Worm (Caenorhabditis elegans) whole organism, L1 larva: ENCODE results near the gene F46B6.6.

ENCODE experiments used
- F16B12.6 ChIP-seq: fragments of 150-350 bp; optimal IDR thresholded peaks from 2 replicates; lab custom pipeline; 2014; ENCODE audit warnings: missing biosample characterization, missing genetic modification characterization
- aly-2 ChIP-seq: fragments of 150-350 bp; optimal IDR thresholded peaks from 2 replicates; lab custom pipeline; 2014; ENCODE audit warnings: missing biosample characterization, missing genetic modification characterization
- blmp-1 ChIP-seq: fragments of 150-350 bp; optimal IDR thresholded peaks from 2 replicates; lab custom pipeline; 2014; ENCODE audit warnings: missing biosample characterization, missing genetic modification characterization
- ceh-82 ChIP-seq, 3 experiments: fragments of 150-350 bp in 1 of 3; sonication (generic microtip) in 2 of 3; optimal IDR thresholded peaks; 2 replicates each; lab custom pipeline; 2014 to 2017; ENCODE audit warnings: missing biosample characterization in 3 of 3, missing genetic modification characterization in 3 of 3
- ceh-88 ChIP-seq: fragments of 200-800 bp; sonication (Bioruptor generic); IDR thresholded peaks from 2 replicates; pipeline ENCODE4 v1.3.6; 2022; ENCODE audit warnings: missing genetic modification characterization, missing compliant biosample characterization
- ceh-90 ChIP-seq: sonication (generic microtip); optimal IDR thresholded peaks from 2 replicates; lab custom pipeline; 2016; ENCODE audit warnings: missing genetic modification characterization, missing compliant biosample characterization
- ces-1 ChIP-seq: fragments of 150-350 bp; optimal IDR thresholded peaks from 2 replicates; lab custom pipeline; 2014; ENCODE audit warnings: missing biosample characterization, missing genetic modification reagents, missing genetic modification characterization
- efl-1 ChIP-seq, 4 experiments: fragments of 150-350 bp; optimal IDR thresholded peaks in 3 of 4; peaks in 1 of 4; 1 replicate in 1 of 4; 2 replicates in 3 of 4; lab custom pipeline; 2014; ENCODE audit warnings: missing biosample characterization in 2 of 4, missing genetic modification characterization in 2 of 4, missing genetic modification reagents in 2 of 4
- egl-13 ChIP-seq: sonication (generic microtip); optimal IDR thresholded peaks from 2 replicates; lab custom pipeline; 2016; ENCODE audit warnings: missing genotype, missing genetic modification reagents, missing genetic modification characterization, missing compliant biosample characterization
- elt-2 ChIP-seq: sonication (generic microtip); optimal IDR thresholded peaks from 2 replicates; lab custom pipeline; 2016; ENCODE audit warnings: missing genetic modification characterization, mild to moderate bottlenecking, inconsistent platforms, missing compliant biosample characterization, missing genetic modification reagents
- elt-3 ChIP-seq, 6 experiments: fragments of 150-350 bp in 1 of 6; sonication (generic microtip); optimal IDR thresholded peaks; 2 replicates each; lab custom pipeline; 2017 to 2018; ENCODE audit warnings: missing biosample characterization in 6 of 6, missing genetic modification characterization in 6 of 6, inconsistent platforms in 1 of 6
- fkh-10 ChIP-seq: sonication (generic microtip); optimal IDR thresholded peaks from 2 replicates; lab custom pipeline; 2017; ENCODE audit warnings: missing biosample characterization, missing genetic modification reagents, missing genetic modification characterization
- fkh-8 ChIP-seq: sonication (generic microtip); optimal IDR thresholded peaks from 2 replicates; lab custom pipeline; 2016; ENCODE audit warnings: mild to moderate bottlenecking, missing genetic modification characterization, missing compliant biosample characterization
- grh-1 ChIP-seq: fragments of 200-800 bp; sonication (Bioruptor generic); IDR thresholded peaks from 2 replicates; pipeline ENCODE4 v1.3.6; 2022; ENCODE audit warnings: missing genetic modification reagents, missing genetic modification characterization, missing compliant biosample characterization
- hlh-4 ChIP-seq: sonication (generic microtip); optimal IDR thresholded peaks from 2 replicates; lab custom pipeline; 2016; ENCODE audit warnings: mild to moderate bottlenecking, missing genetic modification characterization, missing compliant biosample characterization
- jun-1 ChIP-seq: fragments of 150-350 bp; optimal IDR thresholded peaks from 2 replicates; lab custom pipeline; 2014; ENCODE audit warnings: missing biosample characterization, missing genetic modification reagents, missing genetic modification characterization
- lin-14 ChIP-seq: fragments of 200-800 bp; sonication (Bioruptor generic); optimal IDR thresholded peaks from 2 replicates; lab custom pipeline; 2018; ENCODE audit warnings: mild to moderate bottlenecking, missing genetic modification characterization, moderate library complexity, missing compliant biosample characterization
- lin-15B ChIP-seq: fragments of 150-350 bp; sonication (generic microtip); optimal IDR thresholded peaks from 3 replicates; lab custom pipeline; 2014; ENCODE audit warnings: missing biosample characterization, missing genetic modification characterization
- lsy-2 ChIP-seq, 2 experiments: fragments of 150-350 bp; optimal IDR thresholded peaks; 2 replicates each; lab custom pipeline; 2014; ENCODE audit warnings: missing biosample characterization in 2 of 2, missing genetic modification characterization in 2 of 2
- mef-2 ChIP-seq: fragments of 150-350 bp; optimal IDR thresholded peaks from 2 replicates; lab custom pipeline; 2014; ENCODE audit warnings: missing biosample characterization, missing genetic modification characterization
- nhr-19 ChIP-seq: fragments of 200-800 bp; sonication (Bioruptor generic); conservative IDR thresholded peaks from 2 replicates; pipeline ENCODE4 v1.3.6; 2022; ENCODE audit warnings: missing genetic modification characterization, missing compliant biosample characterization
- nhr-20 ChIP-seq: sonication (generic microtip); optimal IDR thresholded peaks from 2 replicates; lab custom pipeline; 2016; ENCODE audit warnings: mild to moderate bottlenecking, missing genetic modification characterization, missing compliant biosample characterization
- nhr-71 ChIP-seq: sonication (generic microtip); optimal IDR thresholded peaks from 2 replicates; lab custom pipeline; 2016; ENCODE audit warnings: mild to moderate bottlenecking, missing genetic modification characterization, moderate library complexity, missing compliant biosample characterization
- nhr-85 ChIP-seq: sonication (generic microtip); peaks from one replicate; lab custom pipeline; 2016; ENCODE audit warnings: missing genetic modification characterization, inconsistent platforms, missing compliant biosample characterization
- pag-3 ChIP-seq: sonication (generic microtip); optimal IDR thresholded peaks from 2 replicates; lab custom pipeline; 2017; ENCODE audit warnings: missing genetic modification characterization, mild to moderate bottlenecking, missing compliant biosample characterization, antibody characterized with exemption, borderline replicate concordance; ENCODE audit not compliant: insufficient read depth
- rnt-1 ChIP-seq: sonication (generic microtip); optimal IDR thresholded peaks from 2 replicates; lab custom pipeline; 2016; ENCODE audit warnings: mild to moderate bottlenecking, missing genetic modification characterization, moderate library complexity, missing compliant biosample characterization
- snpc-4 ChIP-seq: fragments of 150-350 bp; optimal IDR thresholded peaks from 2 replicates; lab custom pipeline; 2014; ENCODE audit warnings: missing biosample characterization, missing genetic modification characterization
- snu-23 ChIP-seq: sonication (generic microtip); optimal IDR thresholded peaks from 2 replicates; lab custom pipeline; 2016; ENCODE audit warnings: missing genetic modification characterization, missing compliant biosample characterization
- tlp-1 ChIP-seq: fragments of 150-350 bp; optimal IDR thresholded peaks from 2 replicates; lab custom pipeline; 2014; ENCODE audit warnings: missing biosample characterization, missing genetic modification characterization
- unc-130 ChIP-seq: fragments of 150-350 bp; optimal IDR thresholded peaks from 2 replicates; lab custom pipeline; 2017; ENCODE audit warnings: missing biosample characterization, missing genetic modification characterization, inconsistent platforms
- unc-30 ChIP-seq: sonication (generic microtip); optimal IDR thresholded peaks from 2 replicates; lab custom pipeline; 2017; ENCODE audit warnings: missing biosample characterization, missing genetic modification characterization
- vab-15 ChIP-seq: sonication (generic microtip); optimal IDR thresholded peaks from 2 replicates; lab custom pipeline; 2017; ENCODE audit warnings: missing genotype, mild to moderate bottlenecking, missing genetic modification characterization, missing compliant biosample characterization
- zag-1 ChIP-seq: fragments of 150-350 bp; optimal IDR thresholded peaks from 2 replicates; lab custom pipeline; 2014; ENCODE audit warnings: missing biosample characterization, missing genetic modification characterization
- zip-4 ChIP-seq: fragments of 200-800 bp; sonication (Bioruptor generic); optimal IDR thresholded peaks from 2 replicates; lab custom pipeline; 2018; ENCODE audit warnings: mild to moderate bottlenecking, missing genetic modification characterization, moderate library complexity, missing compliant biosample characterization
- ztf-4 ChIP-seq: fragments of 150-350 bp; optimal IDR thresholded peaks from 2 replicates; lab custom pipeline; 2014; ENCODE audit warnings: missing biosample characterization, missing genetic modification characterization

Gene F46B6.6

ce11 chrV:9740858-9741257, 45.8 kb downstream of the F46B6.6 start, which contains the start of gene sta-2 (continued):
- TF ChIP-seq elt-3 (tag; optimal IDR thresholded peaks at IDR 0.05; lab: Kevin White, UChicago): peak in 2 of 6 experiments; percentile 18 to 91
- peak; percentile 86 for TF ChIP-seq blmp-1 (tag; lab: Kevin White, UChicago)
- peak; percentile 66 for TF ChIP-seq snu-23 (GFP tag; lab: Kevin White, UChicago)
- peak in 1 of 2 experiments; percentile 48 for TF ChIP-seq lsy-2 (tag; optimal IDR thresholded peaks at IDR 0.05; lab: Kevin White, UChicago)
- TF ChIP-seq jun-1 (tag; lab: Kevin White, UChicago): no peak
- no peak for TF ChIP-seq rnt-1
- TF ChIP-seq lin-15B: no peak
- TF ChIP-seq nhr-20 (tag; lab: Kevin White, UChicago): peak; percentile 70
- TF ChIP-seq unc-130 (tag; lab: Kevin White, UChicago): peak; percentile 35
- peak; percentile 69 for TF ChIP-seq lin-14 (GFP tag; lab: Kevin White, UChicago)
- peak; percentile 93 for TF ChIP-seq nhr-85 (tag; lab: Kevin White, UChicago)
- no peak for TF ChIP-seq ceh-82 (tag; optimal IDR thresholded peaks at IDR 0.05; lab: Kevin White, UChicago)
- TF ChIP-seq grh-1 (GFP tag; lab: Robert Waterston, UW): peak; percentile 81
- TF ChIP-seq ces-1 (GFP tag; lab: Kevin White, UChicago): no peak

- TF ChIP-seq ceh-88 (GFP tag; lab: Robert Waterston, UW): no peak
- no peak for TF ChIP-seq ces-1 (GFP tag; lab: Kevin White, UChicago)
- no peak for TF ChIP-seq hlh-4 (tag; lab: Kevin White, UChicago)
- no peak for TF ChIP-seq zag-1
- TF ChIP-seq, all 84 proteins: peak for 0
Observed at ce11 chrV:9739402-9739801, 47.3 kb downstream of the F46B6.6 start, which contains the start of gene marc-1. TSS of gene marc-1 (plus strand) at chrV:9739702.

DNA sequence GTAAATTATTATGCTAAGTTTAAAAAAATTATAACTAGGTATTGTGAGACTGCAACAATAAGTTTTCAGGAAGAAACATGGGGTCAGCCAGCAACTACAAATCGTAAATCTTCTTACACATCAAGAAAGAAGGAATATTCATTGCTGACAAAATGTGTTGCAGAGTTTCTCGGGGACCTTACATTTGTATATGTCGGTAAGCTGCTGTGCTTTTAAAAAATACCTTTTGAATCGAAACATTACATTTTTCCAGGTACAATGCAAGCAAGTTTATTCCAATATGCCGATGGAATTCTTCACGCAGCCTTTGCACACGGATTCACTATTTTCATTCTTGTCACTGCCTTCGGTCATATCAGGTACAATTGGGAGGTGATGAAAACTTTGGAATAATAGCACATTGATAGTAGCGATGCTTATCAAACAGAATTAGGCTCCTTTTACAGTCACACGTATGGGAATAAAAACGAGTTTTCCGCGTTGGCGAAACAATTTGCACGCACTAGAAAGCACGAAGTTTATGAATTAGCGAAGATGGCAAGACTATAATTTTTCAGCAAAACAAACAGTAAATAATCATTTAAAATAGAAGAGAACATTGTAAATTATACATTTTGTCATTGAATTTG, 48.5 kb downstream of the F46B6.6 start:
- peak; percentile 56 for TF ChIP-seq elt-2 (tag; lab: Kevin White, UChicago)
- TF ChIP-seq blmp-1 (tag; lab: Kevin White, UChicago): no peak
- no peak for TF ChIP-seq lin-14 (GFP tag; lab: Kevin White, UChicago)
- no peak for TF ChIP-seq snpc-4 (tag; lab: Kevin White, UChicago)
- TF ChIP-seq nhr-19 (GFP tag; lab: Robert Waterston, UW): no peak
- no peak for TF ChIP-seq mef-2
- TF ChIP-seq tlp-1 (tag; lab: Kevin White, UChicago): no peak
- no peak for TF ChIP-seq efl-1 (optimal IDR thresholded peaks at IDR 0.05; lab: Kevin White, UChicago)
- peak in 1 of 2 experiments; percentile 73 for TF ChIP-seq efl-1 (GFP tag; optimal IDR thresholded peaks at IDR 0.05 in 1 of 2; lab: Kevin White, UChicago)

DNA sequence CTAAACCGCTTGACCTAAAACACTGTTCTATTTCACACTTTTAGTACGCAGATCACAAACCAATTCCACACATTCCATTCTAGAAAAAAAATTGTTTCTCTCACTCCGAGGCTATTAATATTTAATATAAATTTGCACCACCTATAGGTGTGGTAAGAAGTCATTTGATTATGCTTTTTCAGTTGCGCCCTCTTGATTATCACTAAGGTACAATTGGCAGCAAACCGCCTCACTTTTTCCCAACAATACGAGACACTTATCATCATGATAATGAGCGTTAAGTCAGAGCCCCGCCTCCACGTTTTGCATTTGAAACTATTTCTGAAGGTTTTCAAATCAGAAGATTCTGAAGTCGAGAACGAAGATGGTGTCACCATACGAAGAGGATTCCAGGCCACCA, 49.4 kb downstream of the F46B6.6 start, which contains the start of gene aqp-4:
Gene aqp-4, plus strand, starts transcription at position 270 of the 400 bp plus-strand sequence.
- TF ChIP-seq hlh-4 (tag; lab: Kevin White, UChicago): no peak
- TF ChIP-seq vab-15 (tag; lab: Kevin White, UChicago): no peak
- peak; percentile 26 for TF ChIP-seq elt-2 (tag; lab: Kevin White, UChicago)
- TF ChIP-seq unc-30: no peak

ce11 chrV:9733920-9734454, 52.7 kb downstream of the F46B6.6 start, which contains the start of gene cal-7:
TSS of gene cal-7 (plus strand) at chrV:9734103.
- TF ChIP-seq F16B12.6 (no peak), elt-3 (tag; optimal IDR thresholded peaks at IDR 0.05; lab: Kevin White, UChicago) (no peak), snpc-4 (tag; lab: Kevin White, UChicago) (no peak), hlh-4 (tag; lab: Kevin White, UChicago) (no peak), zip-4 (GFP tag; lab: Kevin White, UChicago) (no peak), fkh-10 (no peak), lsy-2 (tag; optimal IDR thresholded peaks at IDR 0.05; lab: Kevin White, UChicago) (peak in 1 of 2 experiments; percentile 24), egl-13 (tag; lab: Kevin White, UChicago) (peak; percentile 1), nhr-71 (peak; percentile 5), fkh-8 (tag; lab: Kevin White, UChicago) (peak; percentile 2), ztf-4 (tag; lab: Kevin White, UChicago) (peak; percentile 35), grh-1 (GFP tag; lab: Robert Waterston, UW) (no peak), pag-3 (no peak), aly-2 (peak; percentile 10), ceh-90 (tag; lab: Kevin White, UChicago) (no peak)
